Worm (Caenorhabditis elegans) whole organism, L2 larva: ENCODE measurements around the gene tbc-9.

ENCODE experiments used
- R02D3.7 ChIP-seq: fragments of 150-350 bp; optimal IDR thresholded peaks from 2 replicates; lab custom pipeline; 2014; ENCODE audit warnings: missing biosample characterization, missing genetic modification characterization
- aly-2 ChIP-seq: fragments of 150-350 bp; optimal IDR thresholded peaks from 2 replicates; lab custom pipeline; 2014; ENCODE audit warnings: missing biosample characterization, missing genetic modification characterization
- ama-1 ChIP-seq: fragments of 150-350 bp; optimal IDR thresholded peaks from 2 replicates; lab custom pipeline; 2018; ENCODE audit warnings: inconsistent platforms
- elt-1 ChIP-seq: fragments of 150-350 bp; optimal IDR thresholded peaks from 2 replicates; lab custom pipeline; 2014; ENCODE audit warnings: missing biosample characterization, missing genetic modification characterization
- elt-3 ChIP-seq: sonication (generic microtip); optimal IDR thresholded peaks from 2 replicates; lab custom pipeline; 2017; ENCODE audit warnings: missing biosample characterization, missing genetic modification characterization
- lin-39 ChIP-seq: fragments of 150-350 bp; optimal IDR thresholded peaks from 2 replicates; lab custom pipeline; 2014; ENCODE audit warnings: missing biosample characterization, missing genetic modification reagents, missing genetic modification characterization
- nhr-6 ChIP-seq: fragments of 150-350 bp; optimal IDR thresholded peaks from 2 replicates; lab custom pipeline; 2014; ENCODE audit warnings: missing biosample characterization, missing genetic modification characterization
- snpc-4 ChIP-seq: fragments of 150-350 bp; optimal IDR thresholded peaks from 2 replicates; lab custom pipeline; 2014; ENCODE audit warnings: missing biosample characterization, missing genetic modification characterization
- unc-39 ChIP-seq: fragments of 150-350 bp; optimal IDR thresholded peaks from 2 replicates; lab custom pipeline; 2014; ENCODE audit warnings: missing biosample characterization, missing genetic modification characterization
- zag-1 ChIP-seq: fragments of 150-350 bp; optimal IDR thresholded peaks from 2 replicates; lab custom pipeline; 2014; ENCODE audit warnings: missing biosample characterization, missing genetic modification characterization

DNA sequence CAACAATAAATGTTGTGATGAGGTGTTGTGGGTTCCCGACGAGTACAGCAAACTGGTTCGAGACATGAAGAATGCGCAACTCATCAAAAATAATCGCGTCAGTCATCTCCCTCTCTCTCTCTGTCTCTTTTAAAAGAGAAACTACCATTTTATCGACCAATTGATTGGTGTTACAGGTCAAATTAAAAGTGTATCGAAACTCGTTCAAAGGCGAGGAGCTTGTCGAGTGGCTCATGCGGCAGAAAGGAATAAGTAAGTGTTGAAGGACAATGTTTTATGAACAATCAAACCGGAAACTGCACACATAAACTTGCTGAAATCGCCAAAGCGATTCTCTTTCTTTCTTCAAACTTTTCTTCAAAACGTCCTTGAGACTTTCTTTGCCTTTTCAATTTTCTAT, 8.9 kb downstream of the tbc-9 start:
- TF ChIP-seq unc-39 (tag; lab: Kevin White, UChicago) (no peak), nhr-6 (tag; lab: Kevin White, UChicago) (no peak), lin-39 (tag; lab: Kevin White, UChicago) (no peak), snpc-4 (no peak), elt-1 (tag; lab: Kevin White, UChicago) (no peak), R02D3.7 (tag; lab: Kevin White, UChicago) (no peak), elt-3 (no peak), zag-1 (tag; lab: Kevin White, UChicago) (no peak), aly-2 (tag; lab: Kevin White, UChicago) (no peak), ama-1 (lab: Kevin White, UChicago) (no peak)
